Fruit fly (Drosophila melanogaster) whole organism, embryonic: ENCODE data around the gene udt.
A peak's percentile ranks its signal among the peaks of the same experiment; 100 is the strongest.

Source experiments
- Aef1 ChIP-seq: fragments of 200-800 bp; sonication (Bioruptor generic); IDR thresholded peaks from 3 replicates; pipeline ENCODE4 v1.3.6; 2022; ENCODE audit warnings: missing biosample characterization, missing genetic modification characterization
- CG1024 ChIP-seq: fragments of 200-800 bp; sonication (Bioruptor generic); IDR thresholded peaks from 2 replicates; pipeline ENCODE4 v1.3.6; 2022; ENCODE audit warnings: missing biosample characterization, missing genetic modification characterization
- CG10543 ChIP-seq: fragments of 200-800 bp; sonication (Bioruptor generic); optimal IDR thresholded peaks from 3 replicates; lab custom pipeline; 2017; ENCODE audit warnings: missing biosample characterization, mild to moderate bottlenecking, missing genetic modification characterization, moderate library complexity
- CG10654 ChIP-seq: fragments of 200-800 bp; sonication (Bioruptor generic); optimal IDR thresholded peaks from 2 replicates; lab custom pipeline; 2016; ENCODE audit warnings: missing biosample characterization, missing genetic modification characterization
- CG1233 ChIP-seq: fragments of 200-800 bp; sonication (Bioruptor generic); optimal IDR thresholded peaks from 4 replicates; lab custom pipeline; 2018; ENCODE audit warnings: missing biosample characterization, mild to moderate bottlenecking, missing genetic modification characterization
- CG14050 ChIP-seq: fragments of 200-800 bp; sonication (Bioruptor generic); IDR thresholded peaks from 3 replicates; pipeline ENCODE4 v1.3.6; 2022; ENCODE audit warnings: missing biosample characterization, missing genetic modification characterization
- CG14965 ChIP-seq: fragments of 200-800 bp; sonication (Bioruptor generic); optimal IDR thresholded peaks from 2 replicates; lab custom pipeline; 2016; ENCODE audit warnings: missing biosample characterization, missing genetic modification characterization, borderline replicate concordance
- CG15269 ChIP-seq: fragments of 200-800 bp; sonication (Bioruptor generic); optimal IDR thresholded peaks from 2 replicates; lab custom pipeline; 2018; ENCODE audit warnings: missing biosample characterization, mild to moderate bottlenecking, missing genetic modification characterization, moderate library complexity
- CG15479 ChIP-seq: fragments of 200-800 bp; sonication (Bioruptor generic); optimal IDR thresholded peaks from 3 replicates; lab custom pipeline; 2019; ENCODE audit warnings: missing biosample characterization, mild to moderate bottlenecking, missing genetic modification characterization, moderate library complexity
- CG15601 ChIP-seq: fragments of 200-800 bp; sonication (Bioruptor generic); optimal IDR thresholded peaks from 3 replicates; lab custom pipeline; 2019; ENCODE audit warnings: missing biosample characterization, mild to moderate bottlenecking, missing genetic modification characterization, moderate library complexity
- CG17829 ChIP-seq: fragments of 200-800 bp; optimal IDR thresholded peaks from 2 replicates; lab custom pipeline; 2019; ENCODE audit warnings: missing biosample characterization, mild to moderate bottlenecking, missing genetic modification characterization, moderate library complexity
- CG18619 ChIP-seq: fragments of 200-800 bp; sonication (Bioruptor generic); optimal IDR thresholded peaks from 3 replicates; lab custom pipeline; 2017; ENCODE audit warnings: missing biosample characterization, mild to moderate bottlenecking, missing genetic modification characterization
- CG2875 ChIP-seq: fragments of 200-800 bp; sonication (Bioruptor generic); optimal IDR thresholded peaks from 2 replicates; lab custom pipeline; 2017; ENCODE audit warnings: missing biosample characterization, mild to moderate bottlenecking, missing genetic modification characterization, missing genetic modification reagents
- CG30431 ChIP-seq: fragments of 200-800 bp; sonication (Bioruptor generic); optimal IDR thresholded peaks from 2 replicates; lab custom pipeline; 2017; ENCODE audit warnings: missing biosample characterization, missing genetic modification characterization
- CG43689 ChIP-seq: fragments of 200-800 bp; sonication (Bioruptor generic); IDR thresholded peaks from 2 replicates; pipeline ENCODE4 v1.3.6; 2022; ENCODE audit warnings: missing biosample characterization, missing genetic modification characterization
- CG7928 ChIP-seq: fragments of 200-800 bp; sonication (Bioruptor generic); optimal IDR thresholded peaks from 2 replicates; lab custom pipeline; 2017; ENCODE audit warnings: missing biosample characterization, mild to moderate bottlenecking, missing genetic modification characterization
- CG7987 ChIP-seq: fragments of 200-800 bp; sonication (Bioruptor generic); optimal IDR thresholded peaks from 2 replicates; lab custom pipeline; 2018; ENCODE audit warnings: missing biosample characterization, mild to moderate bottlenecking, missing genetic modification characterization, moderate library complexity
- CG8924 ChIP-seq: fragments of 200-800 bp; optimal IDR thresholded peaks from 3 replicates; lab custom pipeline; 2019; ENCODE audit warnings: missing biosample characterization, mild to moderate bottlenecking, missing genetic modification characterization, moderate library complexity
- CG9215 ChIP-seq: fragments of 200-800 bp; sonication (Bioruptor generic); IDR thresholded peaks from 2 replicates; pipeline ENCODE4 v1.3.6; 2022; ENCODE audit warnings: missing biosample characterization, missing genetic modification characterization
- CG9797 ChIP-seq: fragments of 200-800 bp; sonication (Bioruptor generic); optimal IDR thresholded peaks from 3 replicates; lab custom pipeline; 2018; ENCODE audit warnings: missing biosample characterization, mild to moderate bottlenecking, missing genetic modification characterization
- CrebB ChIP-seq: fragments of 200-800 bp; sonication (Bioruptor generic); optimal IDR thresholded peaks from 3 replicates; lab custom pipeline; 2018; ENCODE audit warnings: missing biosample characterization, mild to moderate bottlenecking, missing genetic modification characterization
- Drgx ChIP-seq: fragments of 200-800 bp; sonication (Bioruptor generic); IDR thresholded peaks from 2 replicates; pipeline ENCODE4 v1.3.6; 2022; ENCODE audit warnings: missing biosample characterization, missing genetic modification characterization
- GATAe ChIP-seq: fragments of 200-800 bp; sonication (Bioruptor generic); conservative IDR thresholded peaks from 2 replicates; pipeline ENCODE4 v1.3.6; 2022; ENCODE audit warnings: missing biosample characterization, missing genetic modification characterization
- Gug ChIP-seq: fragments of 200-800 bp; sonication (Bioruptor generic); IDR thresholded peaks from 4 replicates; pipeline ENCODE4 v1.3.6; 2022; ENCODE audit warnings: missing biosample characterization, missing genetic modification characterization
- HHEX ChIP-seq: fragments of 200-800 bp; sonication (Bioruptor generic); optimal IDR thresholded peaks from 3 replicates; lab custom pipeline; 2017; ENCODE audit warnings: missing biosample characterization, mild to moderate bottlenecking, missing genetic modification characterization, missing genetic modification reagents
- HLH3B ChIP-seq: fragments of 200-800 bp; sonication (Bioruptor generic); IDR thresholded peaks from 2 replicates; pipeline ENCODE4 v1.3.6; 2022; ENCODE audit warnings: missing biosample characterization, missing genetic modification characterization
- Hey ChIP-seq: fragments of 200-800 bp; sonication (Bioruptor generic); optimal IDR thresholded peaks from 3 replicates; lab custom pipeline; 2018; ENCODE audit warnings: missing biosample characterization, mild to moderate bottlenecking, missing genetic modification characterization
- Hmx ChIP-seq: fragments of 200-800 bp; sonication (Bioruptor generic); optimal IDR thresholded peaks from 2 replicates; lab custom pipeline; 2016; ENCODE audit warnings: missing biosample characterization, missing genetic modification characterization
- Lhr ChIP-seq: fragments of 200-800 bp; sonication (Bioruptor generic); optimal IDR thresholded peaks from 3 replicates; lab custom pipeline; 2017; ENCODE audit warnings: mild to moderate bottlenecking, missing biosample characterization, missing genetic modification reagents, missing genetic modification characterization
- Nf-YB ChIP-seq: fragments of 200-800 bp; sonication (Bioruptor generic); optimal IDR thresholded peaks from 3 replicates; lab custom pipeline; 2019; ENCODE audit warnings: missing biosample characterization, mild to moderate bottlenecking, missing genetic modification characterization, moderate library complexity
- NfI ChIP-seq: fragments of 200-800 bp; sonication (Bioruptor generic); optimal IDR thresholded peaks from 3 replicates; lab custom pipeline; 2018; ENCODE audit warnings: missing biosample characterization, mild to moderate bottlenecking, missing genetic modification characterization, moderate library complexity
- Sry-δ ChIP-seq: fragments of 200-800 bp; sonication (Bioruptor generic); optimal IDR thresholded peaks from 2 replicates; lab custom pipeline; 2016; ENCODE audit warnings: missing biosample characterization, missing genetic modification characterization
- Ssrp ChIP-seq: fragments of 200-800 bp; sonication (Bioruptor generic); optimal IDR thresholded peaks from 2 replicates; lab custom pipeline; 2018; ENCODE audit warnings: missing biosample characterization, mild to moderate bottlenecking, missing genetic modification characterization, moderate library complexity
- Usf ChIP-seq: fragments of 200-800 bp; sonication (Bioruptor generic); optimal IDR thresholded peaks from 2 replicates; lab custom pipeline; 2017; ENCODE audit warnings: missing genotype, missing biosample characterization, missing genetic modification characterization
- bowl ChIP-seq: fragments of 200-800 bp; sonication (Bioruptor generic); IDR thresholded peaks from 2 replicates; pipeline ENCODE4 v1.3.6; 2022; ENCODE audit warnings: missing biosample characterization, missing genetic modification characterization
- btn ChIP-seq: fragments of 200-800 bp; sonication (Bioruptor generic); optimal IDR thresholded peaks from 2 replicates; lab custom pipeline; 2016; ENCODE audit warnings: missing biosample characterization, missing genetic modification characterization
- disco-r ChIP-seq: fragments of 200-800 bp; sonication (Bioruptor generic); optimal IDR thresholded peaks from 2 replicates; lab custom pipeline; 2016; ENCODE audit warnings: missing biosample characterization, missing genetic modification characterization
- dpn ChIP-seq, 2 experiments: fragments of 200-800 bp; sonication (Bioruptor generic); optimal IDR thresholded peaks; 3 replicates each; lab custom pipeline; 2016; ENCODE audit warnings: missing biosample characterization in 2 of 2, missing genetic modification characterization in 2 of 2
- emc ChIP-seq: fragments of 200-800 bp; sonication (Bioruptor generic); optimal IDR thresholded peaks from 2 replicates; lab custom pipeline; 2016; ENCODE audit warnings: missing biosample characterization, missing genetic modification characterization
- fd96Cb ChIP-seq: fragments of 200-800 bp; sonication (Bioruptor generic); optimal IDR thresholded peaks from 2 replicates; lab custom pipeline; 2018; ENCODE audit warnings: missing biosample characterization, mild to moderate bottlenecking, missing genetic modification characterization, moderate library complexity
- gcm2 ChIP-seq: fragments of 200-800 bp; sonication (Bioruptor generic); optimal IDR thresholded peaks from 2 replicates; lab custom pipeline; 2016; ENCODE audit warnings: missing biosample characterization, missing genetic modification characterization
- gfzf ChIP-seq: fragments of 200-800 bp; sonication (Bioruptor generic); optimal IDR thresholded peaks from 2 replicates; lab custom pipeline; 2016; ENCODE audit warnings: missing biosample characterization, mild to moderate bottlenecking, missing genetic modification characterization, moderate library complexity
- h ChIP-seq: fragments of >200 bp; optimal IDR thresholded peaks from 2 replicates; lab custom pipeline; 2017
- hth ChIP-seq: fragments of >200 bp; optimal IDR thresholded peaks from 2 replicates; lab custom pipeline; 2017; ENCODE audit warnings: inconsistent platforms
- pzg ChIP-seq: fragments of 200-800 bp; sonication (Bioruptor generic); optimal IDR thresholded peaks from 3 replicates; lab custom pipeline; 2018; ENCODE audit warnings: missing biosample characterization, mild to moderate bottlenecking, missing genetic modification characterization, moderate library complexity
- ranshi ChIP-seq: fragments of 200-800 bp; sonication (Bioruptor generic); IDR thresholded peaks from 2 replicates; pipeline ENCODE4 v1.3.6; 2022; ENCODE audit warnings: missing biosample characterization, missing genetic modification characterization
- scrt ChIP-seq: fragments of 200-800 bp; sonication (Bioruptor generic); optimal IDR thresholded peaks from 2 replicates; lab custom pipeline; 2018; ENCODE audit warnings: missing biosample characterization, mild to moderate bottlenecking, missing genetic modification characterization, moderate library complexity
- sqz ChIP-seq: fragments of 200-800 bp; sonication (Bioruptor generic); optimal IDR thresholded peaks from 3 replicates; lab custom pipeline; 2018; ENCODE audit warnings: missing biosample characterization, mild to moderate bottlenecking, missing genetic modification characterization
- sug ChIP-seq: fragments of 200-800 bp; optimal IDR thresholded peaks from 2 replicates; lab custom pipeline; 2019; ENCODE audit warnings: missing biosample characterization, mild to moderate bottlenecking, missing genetic modification characterization, moderate library complexity
- tgo ChIP-seq: fragments of 200-800 bp; sonication (Bioruptor generic); IDR thresholded peaks from 3 replicates; pipeline ENCODE4 v1.3.6; 2022; ENCODE audit warnings: missing biosample characterization, missing genetic modification characterization
- tin ChIP-seq: fragments of 200-800 bp; sonication (Bioruptor generic); optimal IDR thresholded peaks from 3 replicates; lab custom pipeline; 2016; ENCODE audit warnings: missing biosample characterization, missing genetic modification characterization

Gene udt

dm6 chr3R:23781466-23781935 is 18.4 kb upstream of the udt start, which contains the start of the genes Nup98-96 and mbc (continued):
- TF ChIP-seq bowl (GFP tag; lab: Robert Waterston, UW), result peak; percentile 15; the same call in 1 of the 2 replicates
- TF ChIP-seq btn (GFP tag; lab: Kevin White, UChicago), result peak; percentile 58
- TF ChIP-seq gcm2 (GFP tag; lab: Kevin White, UChicago), result peak; percentile 86
- TF ChIP-seq gfzf, result peak; percentile 99
- TF ChIP-seq CG2875 (GFP tag; lab: Kevin White, UChicago), result peak; percentile 38
- TF ChIP-seq ranshi (GFP tag; lab: Robert Waterston, UW), result peak; percentile 84
- TF ChIP-seq CG7928, result peak; percentile 63
- TF ChIP-seq Sry-δ (GFP tag; lab: Kevin White, UChicago), result peak; percentile 78
- peak; percentile 83 for TF ChIP-seq CG15601 (tag; lab: Kevin White, UChicago)
- peak; percentile 81 for TF ChIP-seq CG10654 (GFP tag; lab: Kevin White, UChicago)
- peak; percentile 87 for TF ChIP-seq Lhr (GFP tag; lab: Kevin White, UChicago)
- peak; percentile 89 for TF ChIP-seq CG30431 (GFP tag; lab: Kevin White, UChicago)
- TF ChIP-seq CG9797 (GFP tag; lab: Kevin White, UChicago), result peak; percentile 100
- peak; percentile 81 for TF ChIP-seq CG18619
- TF ChIP-seq Hmx (GFP tag; lab: Kevin White, UChicago), result no peak
- peak; percentile 90 for TF ChIP-seq CG9215 (GFP tag; lab: Robert Waterston, UW)
- TF ChIP-seq NfI (GFP tag; lab: Kevin White, UChicago), result peak; percentile 79
- peak; percentile 88 for TF ChIP-seq sug (tag; lab: Kevin White, UChicago)
- peak; percentile 83 for TF ChIP-seq CG8924
- TF ChIP-seq CG14965 (GFP tag; lab: Kevin White, UChicago), result peak; percentile 47
- TF ChIP-seq sqz (GFP tag; lab: Kevin White, UChicago), result peak; percentile 31
- TF ChIP-seq Ssrp (tag; lab: Kevin White, UChicago), result peak; percentile 84
- peak; percentile 54 for TF ChIP-seq Drgx
- TF ChIP-seq tgo (GFP tag; lab: Robert Waterston, UW), result peak; percentile 83
- peak; percentile 75 for TF ChIP-seq CG7987
- peak; percentile 84 for TF ChIP-seq emc (GFP tag; lab: Kevin White, UChicago)
- peak; percentile 82 for TF ChIP-seq Usf
- no peak for TF ChIP-seq hth (lab: Kevin White, UChicago)
- peak; percentile 90 to 95 for TF ChIP-seq dpn (GFP tag; optimal IDR thresholded peaks at IDR 0.05; lab: Kevin White, UChicago)
- TF ChIP-seq pzg (GFP tag; lab: Kevin White, UChicago), result peak; percentile 94
- TF ChIP-seq HHEX (GFP tag; lab: Kevin White, UChicago), result peak; percentile 54
- TF ChIP-seq Gug (GFP tag; lab: Robert Waterston, UW), result peak; percentile 93
- TF ChIP-seq tin, result peak; percentile 87
- TF ChIP-seq CG14050, result peak; percentile 71; the same call in 2 of the 3 replicates
- TF ChIP-seq CG43689 (GFP tag; lab: Robert Waterston, UW), result no peak
- TF ChIP-seq disco-r (GFP tag; lab: Kevin White, UChicago), result peak; percentile 72
- no peak; the same call in none of the 2 replicates for TF ChIP-seq CG1024 (GFP tag; lab: Robert Waterston, UW)
- peak; percentile 64 for TF ChIP-seq scrt (GFP tag; lab: Kevin White, UChicago)
- TF ChIP-seq fd96Cb (tag; lab: Kevin White, UChicago), result peak; percentile 78
- peak; percentile 83 for TF ChIP-seq HLH3B
- TF ChIP-seq CG10543 (GFP tag; lab: Kevin White, UChicago), result peak; percentile 89
- peak; percentile 37 for TF ChIP-seq CrebB (tag; lab: Kevin White, UChicago)
- peak; percentile 90 for TF ChIP-seq Aef1 (GFP tag; lab: Robert Waterston, UW)
- no peak for TF ChIP-seq h (lab: Kevin White, UChicago)
- TF ChIP-seq CG1233, result peak; percentile 58
- peak; percentile 57 for TF ChIP-seq Nf-YB
- TF ChIP-seq CG15269, result peak; percentile 81
- TF ChIP-seq CG17829 (tag; lab: Kevin White, UChicago), result peak; percentile 89
- TF ChIP-seq Hey (tag; lab: Kevin White, UChicago), result peak; percentile 28
- peak; percentile 59 for TF ChIP-seq CG15479 (GFP tag; lab: Kevin White, UChicago)
- peak; percentile 27; the same call in 1 of the 2 replicates for TF ChIP-seq GATAe (GFP tag; lab: Robert Waterston, UW)
